Worm (Caenorhabditis elegans): ENCODE data around the gene pals-40.

DNA sequence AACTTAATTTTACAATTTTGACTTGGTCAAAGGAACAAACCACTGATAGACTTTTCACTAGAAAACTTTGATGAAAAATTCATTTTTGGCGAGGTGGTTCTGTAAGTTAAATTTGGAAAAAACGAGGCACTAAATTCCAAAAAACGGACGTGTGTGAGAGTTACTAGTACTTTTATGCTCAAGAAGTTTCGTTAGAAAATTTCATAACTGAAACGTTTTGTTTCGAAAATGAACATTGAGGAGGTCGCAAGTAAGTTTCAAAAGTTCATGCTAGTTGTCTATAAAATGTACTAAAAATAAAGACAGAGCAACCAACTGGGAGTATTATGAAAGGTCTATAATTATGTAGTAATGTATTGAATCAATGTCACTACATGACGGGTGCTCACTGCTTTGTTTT lies 13.9 kb upstream of the pals-40 start, which contains the start of gene pals-17:
- TF ChIP-seq ceh-100 (GFP tag; IDR thresholded peaks at IDR 0.05): no peak
- TF ChIP-seq dox-1 (GFP tag; IDR thresholded peaks at IDR 0.05): no peak
- no peak for TF ChIP-seq egl-44 (GFP tag; IDR thresholded peaks at IDR 0.05)
- no peak for TF ChIP-seq fkh-3 (tag; optimal IDR thresholded peaks at IDR 0.05)
- no peak for TF ChIP-seq unc-62 (GFP tag; optimal IDR thresholded peaks at IDR 0.05)
- TF ChIP-seq nfya-1 (tag; optimal IDR thresholded peaks at IDR 0.05; ENCODE audit: borderline replicate concordance, insufficient read depth): no peak
- no peak for TF ChIP-seq rec-8 (tag; optimal IDR thresholded peaks at IDR 0.05)
- no peak for TF ChIP-seq D2030.7 (GFP tag; IDR thresholded peaks at IDR 0.05)

Measured in whole organism, young adult.